Worm (Caenorhabditis elegans): ENCODE measurements around the gene srd-45.

srd-45 gene

DNA sequence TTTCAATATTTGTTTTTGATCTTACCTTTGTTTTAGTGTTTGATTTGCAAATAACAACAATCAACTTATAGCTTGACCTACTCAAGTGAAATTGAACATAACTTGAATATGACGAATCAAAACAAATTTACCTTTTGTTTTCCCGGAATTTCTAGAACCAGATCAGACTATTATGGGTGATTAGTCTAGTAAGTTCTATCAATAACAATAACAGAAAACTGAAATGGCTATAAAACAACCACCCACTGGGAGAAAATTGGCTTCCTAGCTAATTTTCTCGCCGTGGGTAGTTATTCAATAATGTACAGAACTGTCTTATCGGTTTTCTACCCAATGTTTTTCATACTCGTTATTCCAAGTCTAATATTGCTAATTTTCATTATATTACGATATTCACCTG is at the start of gene srd-45:
Gene srd-45, plus strand, starts transcription at position 301 of the 400 bp plus-strand sequence.
- no peak for TF ChIP-seq alr-1 (tag; optimal IDR thresholded peaks at IDR 0.05)
- no peak for TF ChIP-seq C34F6.9 (tag; optimal IDR thresholded peaks at IDR 0.05)
- TF ChIP-seq sma-9 (GFP tag; optimal IDR thresholded peaks at IDR 0.05): no peak
- TF ChIP-seq sma-9 (tag; optimal IDR thresholded peaks at IDR 0.05): no peak
- no peak for TF ChIP-seq mdl-1 (tag; optimal IDR thresholded peaks at IDR 0.05)
- TF ChIP-seq nhr-77 (tag; optimal IDR thresholded peaks at IDR 0.05): no peak
- no peak for TF ChIP-seq nhr-25 (tag; optimal IDR thresholded peaks at IDR 0.05)
- no peak for TF ChIP-seq elt-1 (tag; optimal IDR thresholded peaks at IDR 0.05)
- TF ChIP-seq nhr-12 (tag; optimal IDR thresholded peaks at IDR 0.05): no peak

DNA sequence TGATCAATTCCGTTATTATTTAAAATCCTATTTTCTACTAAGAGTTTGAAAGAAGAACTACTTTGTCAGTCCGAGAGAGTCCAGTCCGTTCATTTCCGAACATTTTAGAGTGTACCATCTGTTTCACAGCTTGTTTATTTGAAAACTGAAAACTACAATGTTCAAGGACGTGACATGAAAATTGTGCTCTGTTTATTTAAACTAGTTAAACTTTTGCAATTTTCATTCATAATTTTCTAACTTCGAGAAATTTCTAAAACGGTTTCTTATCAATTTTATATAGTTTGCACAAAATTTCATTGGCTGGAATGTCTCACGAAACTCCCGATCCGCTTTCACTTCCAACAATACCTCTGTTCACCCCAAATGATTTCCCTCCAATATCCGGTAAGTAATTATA is 48.3 kb upstream of the srd-45 start, which contains the start of gene C04B4.1:
Gene C04B4.1, plus strand, starts transcription at position 301 of the 400 bp plus-strand sequence.
- TF ChIP-seq lin-11 (tag; optimal IDR thresholded peaks at IDR 0.05): no peak
- TF ChIP-seq nhr-23 (tag; optimal IDR thresholded peaks at IDR 0.05): no peak
- TF ChIP-seq nhr-11 (tag; optimal IDR thresholded peaks at IDR 0.05): no peak
- no peak for TF ChIP-seq nhr-10 (tag; optimal IDR thresholded peaks at IDR 0.05)
- TF ChIP-seq C34F6.9 (tag; optimal IDR thresholded peaks at IDR 0.05): no peak
- no peak for TF ChIP-seq unc-39 (tag; optimal IDR thresholded peaks at IDR 0.05)
- no peak for TF ChIP-seq lin-13 (GFP tag; optimal IDR thresholded peaks at IDR 0.05)
- TF ChIP-seq egl-27 (tag; optimal IDR thresholded peaks at IDR 0.05): no peak
- TF ChIP-seq elt-3 (tag; optimal IDR thresholded peaks at IDR 0.05): no peak
- no peak for TF ChIP-seq lsy-2 (tag; optimal IDR thresholded peaks at IDR 0.05)
- no peak for TF ChIP-seq mab-5 (tag; optimal IDR thresholded peaks at IDR 0.05)

DNA sequence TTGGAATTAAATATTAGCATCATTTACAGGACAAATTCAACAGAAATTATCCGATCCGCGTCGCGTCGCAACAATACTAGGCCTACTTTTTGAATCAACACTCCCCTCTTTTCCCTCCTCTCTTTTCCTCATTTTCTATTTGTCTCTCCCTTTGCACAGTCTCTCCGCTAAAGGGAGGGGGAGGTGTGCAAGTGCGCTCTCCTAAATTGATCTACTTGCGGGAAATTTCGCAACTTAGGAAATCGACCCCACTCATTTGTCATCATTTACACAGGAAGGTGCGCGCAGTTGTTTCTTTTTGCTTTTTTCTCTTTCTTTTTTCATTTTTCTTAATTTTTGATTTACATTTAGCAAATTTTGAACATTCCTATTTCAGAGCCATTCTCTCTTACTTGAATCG is 45.9 kb upstream of the srd-45 start, which contains the start of gene C04B4.2:
Gene C04B4.2, plus strand, starts transcription at position 371 of the 400 bp plus-strand sequence.
- TF ChIP-seq snpc-4 (tag; optimal IDR thresholded peaks at IDR 0.05) (no peak), crh-2 (tag; optimal IDR thresholded peaks at IDR 0.05) (no peak), ztf-11 (tag; optimal IDR thresholded peaks at IDR 0.05) (no peak), mbf-1 (tag; optimal IDR thresholded peaks at IDR 0.05) (no peak), nhr-12 (tag; optimal IDR thresholded peaks at IDR 0.05) (no peak), sma-9 (GFP tag; optimal IDR thresholded peaks at IDR 0.05) (no peak), sma-9 (tag; optimal IDR thresholded peaks at IDR 0.05) (no peak), nhr-23 (tag; optimal IDR thresholded peaks at IDR 0.05) (no peak), nhr-77 (tag; optimal IDR thresholded peaks at IDR 0.05) (no peak), nhr-25 (tag; optimal IDR thresholded peaks at IDR 0.05) (no peak), gmeb-1 (tag; optimal IDR thresholded peaks at IDR 0.05) (no peak), lsy-2 (tag; optimal IDR thresholded peaks at IDR 0.05) (no peak), C34F6.9 (tag; optimal IDR thresholded peaks at IDR 0.05) (no peak), nhr-10 (tag; optimal IDR thresholded peaks at IDR 0.05) (no peak), ceh-82 (tag; optimal IDR thresholded peaks at IDR 0.05) (no peak), ceh-16 (tag; optimal IDR thresholded peaks at IDR 0.05) (no peak), unc-55 (GFP tag; optimal IDR thresholded peaks at IDR 0.05) (no peak)

DNA sequence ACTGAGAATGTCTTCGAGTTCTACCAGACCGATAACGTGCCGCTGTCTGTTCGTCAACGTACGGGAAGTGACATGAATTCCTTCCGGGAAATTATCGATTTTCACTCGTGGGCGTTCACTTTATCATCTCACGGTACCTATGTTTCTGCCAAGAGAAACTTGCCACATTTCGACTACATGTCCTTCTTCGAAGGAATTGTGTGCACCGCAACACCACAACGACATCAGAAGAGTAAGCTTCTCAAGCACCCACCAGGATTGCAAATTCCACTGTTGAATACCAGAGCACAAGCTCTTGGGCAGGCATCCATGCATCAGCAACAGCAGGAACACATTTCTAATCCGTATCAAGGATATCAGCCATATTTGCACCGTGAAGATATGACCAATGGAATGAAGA is 44.6 kb upstream of the srd-45 start:
- no peak for TF ChIP-seq dmd-4 (tag; optimal IDR thresholded peaks at IDR 0.05)
- TF ChIP-seq nhr-237 (tag; optimal IDR thresholded peaks at IDR 0.05): no peak
- no peak for TF ChIP-seq Y55F3AM.14 (GFP tag; optimal IDR thresholded peaks at IDR 0.05)
- no peak for TF ChIP-seq sma-3 (GFP tag; optimal IDR thresholded peaks at IDR 0.05)
- no peak for TF ChIP-seq lsy-2 (tag; optimal IDR thresholded peaks at IDR 0.05)
- TF ChIP-seq zag-1 (tag; optimal IDR thresholded peaks at IDR 0.05): no peak
- no peak for TF ChIP-seq mbf-1 (tag; optimal IDR thresholded peaks at IDR 0.05)
- no peak for TF ChIP-seq R02D3.7 (tag; optimal IDR thresholded peaks at IDR 0.05)
- no peak for TF ChIP-seq nhr-129 (tag; optimal IDR thresholded peaks at IDR 0.05)
- TF ChIP-seq ztf-11 (tag; optimal IDR thresholded peaks at IDR 0.05): no peak
- no peak for TF ChIP-seq egl-27 (tag; optimal IDR thresholded peaks at IDR 0.05)
- no peak for TF ChIP-seq alr-1 (tag; optimal IDR thresholded peaks at IDR 0.05)
- TF ChIP-seq sem-4 (tag; optimal IDR thresholded peaks at IDR 0.05): no peak

DNA sequence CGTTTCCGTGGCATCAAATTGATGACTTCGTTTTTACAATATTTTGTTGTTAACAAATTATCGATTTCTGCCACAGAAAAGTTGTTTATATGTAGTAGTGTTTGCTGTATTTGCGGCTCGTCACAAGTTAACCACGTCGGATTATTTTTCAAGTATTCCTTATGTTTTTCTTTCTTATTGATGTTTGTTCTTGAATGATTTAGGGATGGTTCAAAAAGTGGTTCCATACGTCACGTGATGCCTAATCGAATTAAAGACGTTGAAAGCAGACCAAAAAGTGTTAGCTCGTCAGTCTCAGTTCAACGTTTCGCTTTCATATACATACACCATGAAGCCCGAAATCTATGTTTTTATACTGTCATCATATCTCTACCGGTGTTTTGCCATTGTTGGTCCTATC is 43.3 kb upstream of the srd-45 start, which contains the start of gene lips-2:
Gene lips-2, plus strand, starts transcription at position 301 of the 400 bp plus-strand sequence.
- no peak for TF ChIP-seq aly-2 (tag; optimal IDR thresholded peaks at IDR 0.05)
- no peak for TF ChIP-seq nhr-77 (tag; optimal IDR thresholded peaks at IDR 0.05)
- TF ChIP-seq ceh-82 (tag; optimal IDR thresholded peaks at IDR 0.05): no peak
- TF ChIP-seq ztf-1 (GFP tag; conservative IDR thresholded peaks at IDR 0.05): no peak
